Worm (Caenorhabditis elegans) whole organism, L4/young adult: ENCODE data around the gene C33A11.2.

ENCODE experiments used
- dao-5 ChIP-seq: sonication (generic microtip); optimal IDR thresholded peaks from 2 replicates; lab custom pipeline; 2016; ENCODE audit warnings: missing genotype, missing genetic modification characterization, moderate library complexity, missing compliant biosample characterization
- him-1 ChIP-seq: sonication (generic microtip); optimal IDR thresholded peaks from 2 replicates; lab custom pipeline; 2016; ENCODE audit warnings: missing genotype, missing genetic modification reagents, missing genetic modification characterization, missing compliant biosample characterization

- TF ChIP-seq him-1 (tag; lab: Kevin White, UChicago) = no peak
- TF ChIP-seq dao-5 (tag; lab: Kevin White, UChicago) = no peak
Measured at ce11 chrX:15342744-15343259, 23.0 kb upstream of the C33A11.2 start.
